Fruit fly (Drosophila melanogaster) whole organism, embryonic: ENCODE measurements around the gene CG8673.

Experiments
- Awh ChIP-seq: fragments of 200-800 bp; sonication (Bioruptor generic); IDR thresholded peaks from 2 replicates; pipeline ENCODE4, ENCODE4 v1.3.6; 2022; ENCODE audit warnings: missing biosample characterization, missing genetic modification characterization
- B-H1 ChIP-seq: fragments of 200-800 bp; sonication (Bioruptor generic); IDR thresholded peaks from 3 replicates; pipeline ENCODE4 v1.3.6; 2022; ENCODE audit warnings: missing biosample characterization, missing genetic modification characterization
- CG10209 ChIP-seq: fragments of 200-800 bp; sonication (Bioruptor generic); optimal IDR thresholded peaks from 3 replicates; lab custom pipeline; 2017; ENCODE audit warnings: missing biosample characterization, mild to moderate bottlenecking, missing genetic modification characterization, missing genetic modification reagents
- CG10431 ChIP-seq: fragments of 200-800 bp; sonication (Bioruptor generic); optimal IDR thresholded peaks from 3 replicates; lab custom pipeline; 2018; ENCODE audit warnings: missing biosample characterization, mild to moderate bottlenecking, missing genetic modification characterization
- CG12155 ChIP-seq: fragments of 200-800 bp; sonication (Bioruptor generic); optimal IDR thresholded peaks from 3 replicates; lab custom pipeline; 2016; ENCODE audit warnings: missing biosample characterization, missing genetic modification characterization
- CG17912 ChIP-seq: fragments of 200-800 bp; sonication (Bioruptor generic); optimal IDR thresholded peaks from 2 replicates; lab custom pipeline; 2018; ENCODE audit warnings: missing biosample characterization, mild to moderate bottlenecking, missing genetic modification characterization
- CG2889 ChIP-seq: fragments of 200-800 bp; sonication (Bioruptor generic); IDR thresholded peaks from 3 replicates; pipeline ENCODE4 v1.3.6; 2022; ENCODE audit warnings: missing biosample characterization, missing genetic modification characterization
- CG30431 ChIP-seq: fragments of 200-800 bp; sonication (Bioruptor generic); optimal IDR thresholded peaks from 2 replicates; lab custom pipeline; 2017; ENCODE audit warnings: missing biosample characterization, missing genetic modification characterization
- CG34224 ChIP-seq: fragments of 200-800 bp; sonication (Bioruptor generic); IDR thresholded peaks from 3 replicates; pipeline ENCODE4 v1.3.6; 2022; ENCODE audit warnings: missing biosample characterization, missing genetic modification characterization; ENCODE audit not compliant: partially characterized antibody
- CG34376 ChIP-seq: fragments of 200-800 bp; sonication (Bioruptor generic); optimal IDR thresholded peaks from 2 replicates; lab custom pipeline; 2018; ENCODE audit warnings: missing biosample characterization, mild to moderate bottlenecking, missing genetic modification characterization
- CG3726 ChIP-seq: fragments of 200-800 bp; sonication (Bioruptor generic); IDR thresholded peaks from 3 replicates; pipeline ENCODE4, ENCODE4 v1.3.6; 2022; ENCODE audit warnings: missing biosample characterization, missing genetic modification characterization
- CG43689 ChIP-seq: fragments of 200-800 bp; sonication (Bioruptor generic); IDR thresholded peaks from 2 replicates; pipeline ENCODE4 v1.3.6; 2022; ENCODE audit warnings: missing biosample characterization, missing genetic modification characterization
- CG4707 ChIP-seq: fragments of 200-800 bp; sonication (Bioruptor generic); optimal IDR thresholded peaks from 2 replicates; lab custom pipeline; 2018; ENCODE audit warnings: missing biosample characterization, mild to moderate bottlenecking, missing genetic modification characterization, moderate library complexity
- CG6689 ChIP-seq: fragments of 200-800 bp; sonication (Bioruptor generic); IDR thresholded peaks from 2 replicates; pipeline ENCODE4 v1.3.6; 2022; ENCODE audit warnings: missing biosample characterization, missing genetic modification characterization
- CG7839 ChIP-seq: fragments of 200-800 bp; sonication (Bioruptor generic); optimal IDR thresholded peaks from 3 replicates; lab custom pipeline; 2018; ENCODE audit warnings: missing biosample characterization, mild to moderate bottlenecking, missing genetic modification characterization, moderate library complexity
- CG7987 ChIP-seq: fragments of 200-800 bp; sonication (Bioruptor generic); optimal IDR thresholded peaks from 2 replicates; lab custom pipeline; 2018; ENCODE audit warnings: missing biosample characterization, mild to moderate bottlenecking, missing genetic modification characterization, moderate library complexity
- CG8765 ChIP-seq: fragments of 200-800 bp; sonication (Bioruptor generic); IDR thresholded peaks from 2 replicates; pipeline ENCODE4 v1.3.6; 2022; ENCODE audit warnings: missing biosample characterization, missing genetic modification characterization
- CG9609 ChIP-seq: fragments of 200-800 bp; sonication (Bioruptor generic); optimal IDR thresholded peaks from 3 replicates; lab custom pipeline; 2016; ENCODE audit warnings: missing biosample characterization, missing genetic modification characterization
- CG9727 ChIP-seq: fragments of 200-800 bp; sonication (Bioruptor generic); optimal IDR thresholded peaks from 3 replicates; lab custom pipeline; 2017; ENCODE audit warnings: missing biosample characterization, mild to moderate bottlenecking, missing genetic modification characterization
- CrebB ChIP-seq: fragments of 200-800 bp; sonication (Bioruptor generic); optimal IDR thresholded peaks from 3 replicates; lab custom pipeline; 2018; ENCODE audit warnings: missing biosample characterization, mild to moderate bottlenecking, missing genetic modification characterization
- Dad ChIP-seq: fragments of 200-800 bp; sonication (Bioruptor generic); optimal IDR thresholded peaks from 3 replicates; lab custom pipeline; 2016; ENCODE audit warnings: missing biosample characterization, missing genetic modification characterization
- Dfd ChIP-seq, 2 experiments: fragments of >200 bp; optimal IDR thresholded peaks; 2 replicates each; lab custom pipeline; 2017; ENCODE audit warnings: missing biosample characterization in 2 of 2, missing genetic modification characterization in 2 of 2
- Dip3 ChIP-seq: fragments of 200-800 bp; sonication (Bioruptor generic); optimal IDR thresholded peaks from 3 replicates; lab custom pipeline; 2016; ENCODE audit warnings: missing biosample characterization, missing genetic modification characterization
- E2f1 ChIP-seq: fragments of 200-800 bp; sonication (Bioruptor generic); IDR thresholded peaks from 2 replicates; pipeline ENCODE4 v1.3.6; 2022; ENCODE audit warnings: missing biosample characterization, missing genetic modification characterization
- Gsc ChIP-seq: fragments of 200-800 bp; sonication (Bioruptor generic); IDR thresholded peaks from 2 replicates; pipeline ENCODE4 v1.3.6; 2022; ENCODE audit warnings: missing biosample characterization, missing genetic modification characterization
- Lhr ChIP-seq: fragments of 200-800 bp; sonication (Bioruptor generic); optimal IDR thresholded peaks from 3 replicates; lab custom pipeline; 2017; ENCODE audit warnings: mild to moderate bottlenecking, missing biosample characterization, missing genetic modification reagents, missing genetic modification characterization
- Tbp ChIP-seq: fragments of >200 bp; optimal IDR thresholded peaks from 2 replicates; lab custom pipeline; 2018; ENCODE audit warnings: missing biosample characterization, missing genetic modification characterization
- Vsx1 ChIP-seq: fragments of 200-800 bp; sonication (Bioruptor generic); optimal IDR thresholded peaks from 2 replicates; lab custom pipeline; 2017; ENCODE audit warnings: missing biosample characterization, mild to moderate bottlenecking, missing genetic modification characterization, missing genetic modification reagents
- YL-1 ChIP-seq: fragments of 200-800 bp; sonication (Bioruptor generic); optimal IDR thresholded peaks from 3 replicates; lab custom pipeline; 2017; ENCODE audit warnings: missing biosample characterization, mild to moderate bottlenecking, missing genetic modification characterization
- az2 ChIP-seq: fragments of 200-800 bp; sonication (Bioruptor generic); optimal IDR thresholded peaks from 3 replicates; lab custom pipeline; 2016; ENCODE audit warnings: missing biosample characterization, missing genetic modification characterization
- cad ChIP-seq: fragments of >200 bp; optimal IDR thresholded peaks from 2 replicates; lab custom pipeline; 2017; ENCODE audit warnings: missing biosample characterization, missing genetic modification characterization
- dm ChIP-seq: fragments of 200-800 bp; sonication (Bioruptor generic); optimal IDR thresholded peaks from 3 replicates; lab custom pipeline; 2016; ENCODE audit warnings: missing biosample characterization, missing genetic modification characterization
- dmrt11E ChIP-seq: fragments of 200-800 bp; sonication (Bioruptor generic); optimal IDR thresholded peaks from 3 replicates; lab custom pipeline; 2018; ENCODE audit warnings: missing biosample characterization, mild to moderate bottlenecking, missing genetic modification characterization, moderate library complexity
- en ChIP-seq: fragments of 200-800 bp; sonication (Bioruptor generic); optimal IDR thresholded peaks from 2 replicates; lab custom pipeline; 2016; ENCODE audit warnings: missing biosample characterization, missing genetic modification characterization
- gsb ChIP-seq: fragments of 200-800 bp; sonication (Bioruptor generic); IDR thresholded peaks from 2 replicates; pipeline ENCODE4 v1.3.6; 2022; ENCODE audit warnings: missing biosample characterization, missing genetic modification characterization
- lola ChIP-seq, 3 experiments: fragments of >200 bp in 2 of 3; fragments of 200-800 bp in 1 of 3; sonication (Bioruptor generic) in 1 of 3; optimal IDR thresholded peaks; 2 replicates each; lab custom pipeline; 2017 to 2019; ENCODE audit warnings: missing biosample characterization in 3 of 3, missing genetic modification characterization in 3 of 3, mild to moderate bottlenecking in 1 of 3, moderate library complexity in 1 of 3
- mld ChIP-seq: fragments of 200-800 bp; sonication (Bioruptor generic); IDR thresholded peaks from 3 replicates; pipeline ENCODE4 v1.3.6; 2022; ENCODE audit warnings: missing biosample characterization, missing genetic modification characterization; ENCODE audit not compliant: partially characterized antibody
- odd ChIP-seq: fragments of 200-800 bp; sonication (Bioruptor generic); optimal IDR thresholded peaks from 2 replicates; lab custom pipeline; 2017; ENCODE audit warnings: missing biosample characterization, mild to moderate bottlenecking, missing genetic modification characterization
- p53 ChIP-seq: fragments of 200-800 bp; sonication (Bioruptor generic); optimal IDR thresholded peaks from 2 replicates; lab custom pipeline; 2016; ENCODE audit warnings: missing biosample characterization, missing genetic modification characterization
- pan ChIP-seq, 4 experiments: fragments of >200 bp in 3 of 4; fragments of 200-800 bp in 1 of 4; sonication (Bioruptor generic) in 1 of 4; optimal IDR thresholded peaks in 3 of 4; IDR thresholded peaks in 1 of 4; 2 replicates each; pipeline versions ENCODE4 v1.3.6 to Lab custom; 2017 to 2022; ENCODE audit warnings: missing biosample characterization in 2 of 4, missing genetic modification characterization in 2 of 4, mixed read lengths in 1 of 4
- pb ChIP-seq: fragments of 200-800 bp; sonication (Bioruptor generic); optimal IDR thresholded peaks from 3 replicates; lab custom pipeline; 2016; ENCODE audit warnings: missing biosample characterization, missing genetic modification characterization
- psq ChIP-seq: fragments of 200-800 bp; sonication (Bioruptor generic); optimal IDR thresholded peaks from 2 replicates; lab custom pipeline; 2017; ENCODE audit warnings: missing biosample characterization, missing genetic modification characterization
- ranshi ChIP-seq: fragments of 200-800 bp; sonication (Bioruptor generic); IDR thresholded peaks from 2 replicates; pipeline ENCODE4 v1.3.6; 2022; ENCODE audit warnings: missing biosample characterization, missing genetic modification characterization
- schlank ChIP-seq: fragments of 200-800 bp; sonication (Bioruptor generic); optimal IDR thresholded peaks from 2 replicates; lab custom pipeline; 2018; ENCODE audit warnings: missing biosample characterization, mild to moderate bottlenecking, missing genetic modification characterization
- scrt ChIP-seq: fragments of 200-800 bp; sonication (Bioruptor generic); optimal IDR thresholded peaks from 2 replicates; lab custom pipeline; 2018; ENCODE audit warnings: missing biosample characterization, mild to moderate bottlenecking, missing genetic modification characterization, moderate library complexity
- ttk ChIP-seq: fragments of 200-800 bp; sonication (Bioruptor generic); IDR thresholded peaks from 2 replicates; pipeline ENCODE4 v2.1.2; 2022; ENCODE audit warnings: missing biosample characterization, missing genetic modification characterization
- tx ChIP-seq: fragments of 200-800 bp; sonication (Bioruptor generic); optimal IDR thresholded peaks from 2 replicates; lab custom pipeline; 2016; ENCODE audit warnings: missing biosample characterization, missing genetic modification characterization
- unc-4 ChIP-seq: fragments of 200-800 bp; sonication (Bioruptor generic); IDR thresholded peaks from 2 replicates; pipeline ENCODE4 v1.3.6; 2022; ENCODE audit warnings: missing biosample characterization, missing genetic modification characterization; ENCODE audit not compliant: partially characterized antibody

Gene CG8673

dm6 chr2L:8162307-8163024 lies 38.3 kb downstream of the CG8673 start, which contains the start of gene Acbp1 (continued):
- TF ChIP-seq B-H1 (GFP tag; lab: Robert Waterston, UW) = peak; percentile 87
- TF ChIP-seq CG34376 (GFP tag; lab: Kevin White, UChicago) = peak; percentile 100
- TF ChIP-seq psq (GFP tag; lab: Kevin White, UChicago) = peak; percentile 64
- peak; percentile 99 for TF ChIP-seq odd (GFP tag; lab: Kevin White, UChicago)
- TF ChIP-seq CG2889 (GFP tag; lab: Robert Waterston, UW) = peak; percentile 87; the same call in 2 of the 3 replicates
- TF ChIP-seq CrebB = peak; percentile 98
- TF ChIP-seq CG4707 (GFP tag; lab: Kevin White, UChicago) = peak; percentile 94
- TF ChIP-seq Dad (GFP tag; lab: Kevin White, UChicago) = peak; percentile 91
- TF ChIP-seq CG9609 = peak; percentile 96
- TF ChIP-seq az2 = peak; percentile 94
- TF ChIP-seq ttk (GFP tag; lab: Robert Waterston, UW) = peak; percentile 80
- peak; percentile 94 for TF ChIP-seq CG10431 (GFP tag; lab: Kevin White, UChicago)
- TF ChIP-seq CG30431 = peak; percentile 84
- TF ChIP-seq unc-4 = peak; percentile 89
- peak; percentile 86 for TF ChIP-seq Awh (GFP tag; lab: Robert Waterston, UW)
- TF ChIP-seq E2f1 (GFP tag; lab: Robert Waterston, UW) = peak; percentile 83
- peak; percentile 97 for TF ChIP-seq YL-1 (GFP tag; lab: Kevin White, UChicago)
- peak; percentile 93 for TF ChIP-seq schlank (tag; lab: Kevin White, UChicago)
- peak; percentile 86 for TF ChIP-seq ranshi (GFP tag; lab: Robert Waterston, UW)
- TF ChIP-seq CG3726 = peak; percentile 70; the same call in 2 of the 3 replicates
- peak in 1 of 3 experiments; percentile 99 for TF ChIP-seq lola (GFP tag; optimal IDR thresholded peaks at IDR 0.05; lab: Kevin White, UChicago)
- TF ChIP-seq en (GFP tag; lab: Kevin White, UChicago) = peak; percentile 92
- TF ChIP-seq scrt (GFP tag; lab: Kevin White, UChicago) = peak; percentile 98
- TF ChIP-seq Lhr = peak; percentile 91
- peak; percentile 85 for TF ChIP-seq gsb (GFP tag; lab: Robert Waterston, UW)
- TF ChIP-seq dm (GFP tag; lab: Kevin White, UChicago) = peak; percentile 91
- TF ChIP-seq pan (optimal IDR thresholded peaks at IDR 0.05; lab: Kevin White, UChicago) = no peak
- TF ChIP-seq pan (GFP tag; optimal IDR thresholded peaks at IDR 0.05 in 1 of 2, IDR thresholded peaks at IDR 0.05 in 1 of 2) = peak in 1 of 2 experiments; percentile 89
- TF ChIP-seq cad (GFP tag; lab: Kevin White, UChicago) = no peak
- TF ChIP-seq Vsx1 (GFP tag; lab: Kevin White, UChicago) = peak; percentile 96
- TF ChIP-seq Gsc (GFP tag; lab: Robert Waterston, UW) = no peak
- peak; percentile 93 for TF ChIP-seq p53
- TF ChIP-seq Dfd (GFP tag; optimal IDR thresholded peaks at IDR 0.05; lab: Kevin White, UChicago) = no peak
- TF ChIP-seq CG8765 = no peak; the same call in 1 of the 2 replicates
- peak; percentile 98 for TF ChIP-seq CG9727 (GFP tag; lab: Kevin White, UChicago)
- peak; percentile 83; the same call in 2 of the 3 replicates for TF ChIP-seq CG34224 (GFP tag; lab: Robert Waterston, UW)
- peak; percentile 39 for TF ChIP-seq CG43689 (GFP tag; lab: Robert Waterston, UW)
- peak; percentile 95 for TF ChIP-seq Dip3 (GFP tag; lab: Kevin White, UChicago)
- peak; percentile 97 for TF ChIP-seq tx
- no peak for TF ChIP-seq Tbp (GFP tag; lab: Kevin White, UChicago)
- TF ChIP-seq CG6689 (GFP tag; lab: Robert Waterston, UW) = peak; percentile 88
- TF ChIP-seq CG10209 = peak; percentile 96
- peak; percentile 98 for TF ChIP-seq dmrt11E (tag; lab: Kevin White, UChicago)
- peak; percentile 89 for TF ChIP-seq CG17912 (GFP tag; lab: Kevin White, UChicago)
- TF ChIP-seq CG7839 (tag; lab: Kevin White, UChicago) = peak; percentile 97
- TF ChIP-seq pb (GFP tag; lab: Kevin White, UChicago) = peak; percentile 90
- TF ChIP-seq mld = peak; percentile 81; the same call in 2 of the 3 replicates
- peak; percentile 93 for TF ChIP-seq CG12155 (GFP tag; lab: Kevin White, UChicago)
- TF ChIP-seq CG7987 (GFP tag; lab: Kevin White, UChicago) = peak; percentile 93
